Worm (Caenorhabditis elegans) whole organism, L3 larva: Measurements from ENCODE around the gene ZK632.12.

Experiments used
- elt-2 ChIP-seq: sonication (generic microtip); optimal IDR thresholded peaks from 2 replicates; lab custom pipeline; 2016; ENCODE audit warnings: missing genetic modification reagents, mild to moderate bottlenecking, missing genetic modification characterization, missing compliant biosample characterization
- lin-39 ChIP-seq: fragments of 150-350 bp; optimal IDR thresholded peaks from 2 replicates; lab custom pipeline; 2018; ENCODE audit warnings: missing biosample characterization, missing genetic modification reagents, missing genetic modification characterization
- nhr-23 ChIP-seq: fragments of 150-350 bp; optimal IDR thresholded peaks from 2 replicates; lab custom pipeline; 2014; ENCODE audit warnings: missing biosample characterization, missing genetic modification reagents, missing genetic modification characterization
- snpc-4 ChIP-seq: fragments of 150-350 bp; optimal IDR thresholded peaks from 2 replicates; lab custom pipeline; 2014; ENCODE audit warnings: missing biosample characterization, missing genetic modification characterization
- tbx-2 ChIP-seq: sonication (generic microtip); optimal IDR thresholded peaks from 2 replicates; lab custom pipeline; 2016; ENCODE audit warnings: mild to moderate bottlenecking, missing genetic modification characterization, missing compliant biosample characterization
- ztf-11 ChIP-seq: fragments of 150-350 bp; optimal IDR thresholded peaks from 2 replicates; lab custom pipeline; 2014; ENCODE audit warnings: missing biosample characterization, missing genetic modification characterization

DNA sequence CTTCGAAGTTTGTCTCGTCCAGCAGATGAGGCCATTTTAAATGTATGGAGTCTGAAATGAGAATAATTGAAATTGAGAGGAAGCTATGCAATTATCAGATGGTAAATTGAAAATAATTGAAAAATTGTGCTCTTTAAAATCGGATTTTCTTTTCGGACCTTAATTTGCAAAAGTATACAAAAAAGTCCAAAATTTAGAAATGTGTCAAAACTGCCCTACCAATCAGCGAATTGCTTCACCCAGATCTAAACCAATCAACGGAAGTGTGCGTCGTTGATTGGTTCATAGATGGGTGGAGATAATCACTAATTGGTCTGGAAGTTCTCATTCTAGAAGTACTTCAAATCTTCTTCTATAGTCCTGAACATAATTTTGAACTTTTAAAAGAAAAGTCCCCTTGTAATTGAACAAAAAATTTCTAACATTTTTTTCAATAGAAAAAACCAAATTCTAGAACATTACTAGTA is 41.0 kb upstream of the ZK632.12 start, which contains the start of gene R10E11.5:
- TF ChIP-seq ztf-11, result no peak
- no peak for TF ChIP-seq nhr-23 (tag; lab: Kevin White, UChicago)
- no peak for TF ChIP-seq tbx-2 (tag; lab: Kevin White, UChicago)
- TF ChIP-seq elt-2 (tag; lab: Kevin White, UChicago), result no peak
- TF ChIP-seq lin-39 (tag; lab: Kevin White, UChicago), result no peak
- TF ChIP-seq snpc-4, result no peak
